Fruit fly (Drosophila melanogaster): ENCODE data around the gene Ccm3.

Ccm3 gene

dm6 chr3R:15417761-15418754 lies 46.3 kb downstream of the Ccm3 start (continued):
- no peak for TF ChIP-seq Hr3 (GFP tag; optimal IDR thresholded peaks at IDR 0.05)
- peak; percentile 71 for TF ChIP-seq Deaf1 (tag; optimal IDR thresholded peaks at IDR 0.05)
- no peak for TF ChIP-seq CG7745 (tag; optimal IDR thresholded peaks at IDR 0.05)
- TF ChIP-seq abd-A (tag; optimal IDR thresholded peaks at IDR 0.05) = peak; percentile 82
- TF ChIP-seq sqz (GFP tag; optimal IDR thresholded peaks at IDR 0.05) = no peak
- TF ChIP-seq CG12219 (GFP tag; optimal IDR thresholded peaks at IDR 0.05) = no peak
- no peak for TF ChIP-seq Nf-YC (tag; optimal IDR thresholded peaks at IDR 0.05)
- TF ChIP-seq TFAM (GFP tag; optimal IDR thresholded peaks at IDR 0.05) = no peak
- TF ChIP-seq Hey (tag; optimal IDR thresholded peaks at IDR 0.05) = peak; percentile 5
- TF ChIP-seq cas (GFP tag; IDR thresholded peaks at IDR 0.05) = no peak
- no peak for TF ChIP-seq CG14965 (GFP tag; optimal IDR thresholded peaks at IDR 0.05; ENCODE audit: borderline replicate concordance)
- TF ChIP-seq CG12744 (GFP tag; optimal IDR thresholded peaks at IDR 0.05) = no peak
- no peak for TF ChIP-seq luna (GFP tag; optimal IDR thresholded peaks at IDR 0.05)
- TF ChIP-seq corto (GFP tag; optimal IDR thresholded peaks at IDR 0.05) = no peak
- no peak for TF ChIP-seq danr (GFP tag; IDR thresholded peaks at IDR 0.05)
- TF ChIP-seq sd (tag; optimal IDR thresholded peaks at IDR 0.05) = no peak
- no peak for TF ChIP-seq CG10565 (GFP tag; optimal IDR thresholded peaks at IDR 0.05)
- TF ChIP-seq onecut (GFP tag; IDR thresholded peaks at IDR 0.05) = no peak
- TF ChIP-seq zen (tag; optimal IDR thresholded peaks at IDR 0.05) = peak; percentile 13
- no peak for TF ChIP-seq eyg (GFP tag; optimal IDR thresholded peaks at IDR 0.05)
- TF ChIP-seq Doc3 (GFP tag; IDR thresholded peaks at IDR 0.05; ENCODE audit: partially characterized antibody) = no peak
- TF ChIP-seq CG15011 (GFP tag; optimal IDR thresholded peaks at IDR 0.05) = no peak
- TF ChIP-seq CG14710 (tag; optimal IDR thresholded peaks at IDR 0.05) = no peak
- no peak for TF ChIP-seq CG33557 (GFP tag; optimal IDR thresholded peaks at IDR 0.05)
- 0 out of 3 replicates have a peak, but pooled peaks have one; percentile 9 for TF ChIP-seq Dbx (GFP tag; IDR thresholded peaks at IDR 0.05)
- TF ChIP-seq hb (GFP tag; IDR thresholded peaks at IDR 0.05; ENCODE audit: partially characterized antibody) = no peak
- no peak for TF ChIP-seq CG7357 (GFP tag; IDR thresholded peaks at IDR 0.05)
- TF ChIP-seq CG11456 (GFP tag; IDR thresholded peaks at IDR 0.05) = no peak
- TF ChIP-seq CG14860 (GFP tag; IDR thresholded peaks at IDR 0.05; ENCODE audit: partially characterized antibody) = no peak
- no peak for TF ChIP-seq Stat92E (GFP tag; optimal IDR thresholded peaks at IDR 0.05)
- peak; percentile 75 for TF ChIP-seq CG8478 (optimal IDR thresholded peaks at IDR 0.05)
- TF ChIP-seq CG14014 (GFP tag; IDR thresholded peaks at IDR 0.05) = no peak
- TF ChIP-seq CG15479 (GFP tag; optimal IDR thresholded peaks at IDR 0.05) = peak; percentile 84
- TF ChIP-seq lab (GFP tag; optimal IDR thresholded peaks at IDR 0.05) = no peak
- peak; percentile 7 for TF ChIP-seq stwl (tag; optimal IDR thresholded peaks at IDR 0.05)
- no peak for TF ChIP-seq tio (GFP tag; optimal IDR thresholded peaks at IDR 0.05)
- TF ChIP-seq chinmo (GFP tag; IDR thresholded peaks at IDR 0.05; ENCODE audit: partially characterized antibody) = peak; percentile 58; the same call in 1 of the 4 replicates
- no peak for TF ChIP-seq CG30431 (GFP tag; optimal IDR thresholded peaks at IDR 0.05)
- TF ChIP-seq CG5180 (GFP tag; optimal IDR thresholded peaks at IDR 0.05) = no peak
- no peak for TF ChIP-seq CG13123 (GFP tag; optimal IDR thresholded peaks at IDR 0.05)
- no peak for TF ChIP-seq chm (GFP tag; IDR thresholded peaks at IDR 0.05)
- no peak for TF ChIP-seq tll (GFP tag; optimal IDR thresholded peaks at IDR 0.05)
- TF ChIP-seq CG16779 (GFP tag; IDR thresholded peaks at IDR 0.05) = no peak
- TF ChIP-seq pnt (GFP tag; optimal IDR thresholded peaks at IDR 0.05) = no peak
- peak; percentile 23; the same call in 1 of the 2 replicates for TF ChIP-seq Rfx (GFP tag; IDR thresholded peaks at IDR 0.05)
- no peak for TF ChIP-seq CG8281 (tag; optimal IDR thresholded peaks at IDR 0.05)
- no peak for TF ChIP-seq CG13424 (tag; optimal IDR thresholded peaks at IDR 0.05)
- TF ChIP-seq CG3838 (GFP tag; optimal IDR thresholded peaks at IDR 0.05) = no peak
